Fruit fly (Drosophila melanogaster) whole organism, embryonic: ENCODE data around the gene Best3.

Experiments used
- ATbp ChIP-seq: fragments of 200-800 bp; sonication (Bioruptor generic); optimal IDR thresholded peaks from 2 replicates; lab custom pipeline; 2017; ENCODE audit warnings: missing biosample characterization, mild to moderate bottlenecking, missing genetic modification characterization, missing genetic modification reagents
- Abd-B ChIP-seq: fragments of 200-800 bp; sonication (Bioruptor generic); optimal IDR thresholded peaks from 2 replicates; lab custom pipeline; 2018; ENCODE audit warnings: missing biosample characterization, mild to moderate bottlenecking, missing genetic modification characterization, moderate library complexity
- Blimp-1 ChIP-seq: fragments of 200-800 bp; sonication (Bioruptor generic); optimal IDR thresholded peaks from 3 replicates; lab custom pipeline; 2018; ENCODE audit warnings: missing biosample characterization, missing genetic modification characterization, mild to moderate bottlenecking, moderate library complexity, missing genetic modification reagents
- CG10147 ChIP-seq: fragments of 200-800 bp; sonication (Bioruptor generic); optimal IDR thresholded peaks from 2 replicates; lab custom pipeline; 2019; ENCODE audit warnings: missing biosample characterization, mild to moderate bottlenecking, missing genetic modification characterization, moderate library complexity
- CG10959 ChIP-seq: fragments of 200-800 bp; sonication (Bioruptor generic); IDR thresholded peaks from 2 replicates; pipeline ENCODE4 v1.3.6; 2022; ENCODE audit warnings: missing biosample characterization, missing genetic modification characterization
- CG11247 ChIP-seq: fragments of 200-800 bp; sonication (Bioruptor generic); IDR thresholded peaks from 2 replicates; pipeline ENCODE4 v1.3.6; 2022; ENCODE audit warnings: missing biosample characterization, missing genetic modification characterization
- CG12659 ChIP-seq: fragments of 200-800 bp; sonication (Bioruptor generic); optimal IDR thresholded peaks from 3 replicates; lab custom pipeline; 2017; ENCODE audit warnings: mild to moderate bottlenecking, missing biosample characterization, missing genetic modification reagents, missing genetic modification characterization
- CG14965 ChIP-seq: fragments of 200-800 bp; sonication (Bioruptor generic); optimal IDR thresholded peaks from 2 replicates; lab custom pipeline; 2016; ENCODE audit warnings: missing biosample characterization, missing genetic modification characterization, borderline replicate concordance
- CG17912 ChIP-seq: fragments of 200-800 bp; sonication (Bioruptor generic); optimal IDR thresholded peaks from 2 replicates; lab custom pipeline; 2018; ENCODE audit warnings: missing biosample characterization, mild to moderate bottlenecking, missing genetic modification characterization
- CG2889 ChIP-seq: fragments of 200-800 bp; sonication (Bioruptor generic); IDR thresholded peaks from 3 replicates; pipeline ENCODE4 v1.3.6; 2022; ENCODE audit warnings: missing biosample characterization, missing genetic modification characterization
- CG30020 ChIP-seq: fragments of 200-800 bp; optimal IDR thresholded peaks from 2 replicates; lab custom pipeline; 2019; ENCODE audit warnings: missing biosample characterization, mild to moderate bottlenecking, missing genetic modification characterization, moderate library complexity
- CG31388 ChIP-seq: fragments of 200-800 bp; sonication (Bioruptor generic); optimal IDR thresholded peaks from 2 replicates; lab custom pipeline; 2016; ENCODE audit warnings: missing biosample characterization, missing genetic modification characterization
- CG32772 ChIP-seq: fragments of 200-800 bp; sonication (Bioruptor generic); IDR thresholded peaks from 2 replicates; pipeline ENCODE4 v1.3.6; 2022; ENCODE audit warnings: missing biosample characterization, missing genetic modification characterization
- CG3847 ChIP-seq: fragments of 200-800 bp; sonication (Bioruptor generic); IDR thresholded peaks from 2 replicates; pipeline ENCODE4 v1.3.6; 2022; ENCODE audit warnings: missing biosample characterization, missing genetic modification characterization
- CG4328 ChIP-seq: fragments of 200-800 bp; sonication (Bioruptor generic); optimal IDR thresholded peaks from 3 replicates; lab custom pipeline; 2017; ENCODE audit warnings: missing biosample characterization, missing genetic modification reagents, missing genetic modification characterization
- CG6254 ChIP-seq: fragments of 200-800 bp; sonication (Bioruptor generic); optimal IDR thresholded peaks from 3 replicates; lab custom pipeline; 2017; ENCODE audit warnings: mild to moderate bottlenecking, missing biosample characterization, missing genetic modification reagents, missing genetic modification characterization
- CG6272 ChIP-seq: fragments of 200-800 bp; sonication (Bioruptor generic); IDR thresholded peaks from 2 replicates; pipeline ENCODE4 v1.3.6; 2022; ENCODE audit warnings: missing biosample characterization, missing genetic modification characterization
- CG6689 ChIP-seq: fragments of 200-800 bp; sonication (Bioruptor generic); IDR thresholded peaks from 2 replicates; pipeline ENCODE4 v1.3.6; 2022; ENCODE audit warnings: missing biosample characterization, missing genetic modification characterization
- CG8089 ChIP-seq: fragments of 200-800 bp; sonication (Bioruptor generic); optimal IDR thresholded peaks from 3 replicates; lab custom pipeline; 2016; ENCODE audit warnings: missing biosample characterization, missing genetic modification characterization
- Elba2 ChIP-seq: fragments of 200-800 bp; sonication (Bioruptor generic); optimal IDR thresholded peaks from 3 replicates; lab custom pipeline; 2016; ENCODE audit warnings: missing biosample characterization, missing genetic modification characterization
- Fer3 ChIP-seq: fragments of 200-800 bp; sonication (Bioruptor generic); optimal IDR thresholded peaks from 2 replicates; lab custom pipeline; 2018; ENCODE audit warnings: missing biosample characterization, mild to moderate bottlenecking, missing genetic modification characterization, moderate library complexity
- MESR4 ChIP-seq: fragments of 200-800 bp; sonication (Bioruptor generic); optimal IDR thresholded peaks from 2 replicates; lab custom pipeline; 2018; ENCODE audit warnings: missing biosample characterization, mild to moderate bottlenecking, missing genetic modification characterization, moderate library complexity
- Max ChIP-seq: fragments of 200-800 bp; sonication (Bioruptor generic); optimal IDR thresholded peaks from 2 replicates; lab custom pipeline; 2016; ENCODE audit warnings: missing biosample characterization, mild to moderate bottlenecking, missing genetic modification characterization
- Nf-YC ChIP-seq: fragments of 200-800 bp; optimal IDR thresholded peaks from 3 replicates; lab custom pipeline; 2019; ENCODE audit warnings: missing biosample characterization, mild to moderate bottlenecking, missing genetic modification characterization, moderate library complexity
- NfI ChIP-seq: fragments of 200-800 bp; sonication (Bioruptor generic); optimal IDR thresholded peaks from 3 replicates; lab custom pipeline; 2018; ENCODE audit warnings: missing biosample characterization, mild to moderate bottlenecking, missing genetic modification characterization, moderate library complexity
- Oaz ChIP-seq: fragments of 200-800 bp; sonication (Bioruptor generic); IDR thresholded peaks from 2 replicates; pipeline ENCODE4 v1.3.6; 2022; ENCODE audit warnings: missing biosample characterization, missing genetic modification characterization
- Oli ChIP-seq: fragments of 200-800 bp; sonication (Bioruptor generic); optimal IDR thresholded peaks from 2 replicates; lab custom pipeline; 2018; ENCODE audit warnings: missing biosample characterization, mild to moderate bottlenecking, missing genetic modification characterization, moderate library complexity
- Sox100B ChIP-seq: fragments of 200-800 bp; sonication (Bioruptor generic); optimal IDR thresholded peaks from 3 replicates; lab custom pipeline; 2018; ENCODE audit warnings: missing biosample characterization, mild to moderate bottlenecking, missing genetic modification characterization
- TFAM ChIP-seq: fragments of 200-800 bp; sonication (Bioruptor generic); optimal IDR thresholded peaks from 2 replicates; lab custom pipeline; 2017; ENCODE audit warnings: missing biosample characterization, missing genetic modification characterization, inconsistent platforms
- Taf1 ChIP-seq: fragments of 200-800 bp; sonication (Bioruptor generic); IDR thresholded peaks from 2 replicates; pipeline ENCODE4 v1.3.6; 2022; ENCODE audit warnings: missing biosample characterization, missing genetic modification characterization
- Xbp1 ChIP-seq: fragments of 200-800 bp; sonication (Bioruptor generic); optimal IDR thresholded peaks from 3 replicates; lab custom pipeline; 2016; ENCODE audit warnings: missing biosample characterization, mild to moderate bottlenecking, missing genetic modification characterization
- ab ChIP-seq: fragments of 200-800 bp; sonication (Bioruptor generic); optimal IDR thresholded peaks from 2 replicates; lab custom pipeline; 2016; ENCODE audit warnings: missing biosample characterization, missing genetic modification characterization
- amos ChIP-seq: fragments of 200-800 bp; sonication (Bioruptor generic); IDR thresholded peaks from 2 replicates; pipeline ENCODE4 v1.3.6; 2022; ENCODE audit warnings: missing biosample characterization, missing genetic modification characterization; ENCODE audit not compliant: partially characterized antibody
- ara ChIP-seq: fragments of 200-800 bp; sonication (Bioruptor generic); IDR thresholded peaks from 2 replicates; pipeline ENCODE4 v1.3.6; 2022; ENCODE audit warnings: missing biosample characterization, missing genetic modification characterization
- bcd ChIP-seq: fragments of 200-800 bp; sonication (Bioruptor generic); optimal IDR thresholded peaks from 2 replicates; lab custom pipeline; 2017; ENCODE audit warnings: missing biosample characterization, mild to moderate bottlenecking, missing genetic modification characterization
- btn ChIP-seq: fragments of 200-800 bp; sonication (Bioruptor generic); optimal IDR thresholded peaks from 2 replicates; lab custom pipeline; 2016; ENCODE audit warnings: missing biosample characterization, missing genetic modification characterization
- chn ChIP-seq: fragments of 200-800 bp; sonication (Bioruptor generic); optimal IDR thresholded peaks from 2 replicates; lab custom pipeline; 2016; ENCODE audit warnings: missing biosample characterization, missing genetic modification characterization
- danr ChIP-seq: fragments of 200-800 bp; sonication (Bioruptor generic); IDR thresholded peaks from 2 replicates; pipeline ENCODE4 v1.3.6; 2022; ENCODE audit warnings: missing biosample characterization, missing genetic modification characterization
- disco-r ChIP-seq: fragments of 200-800 bp; sonication (Bioruptor generic); optimal IDR thresholded peaks from 2 replicates; lab custom pipeline; 2016; ENCODE audit warnings: missing biosample characterization, missing genetic modification characterization
- dysf ChIP-seq: fragments of 200-800 bp; sonication (Bioruptor generic); IDR thresholded peaks from 3 replicates; pipeline ENCODE4 v1.3.6; 2022; ENCODE audit warnings: missing biosample characterization, missing genetic modification characterization
- gsb ChIP-seq: fragments of 200-800 bp; sonication (Bioruptor generic); IDR thresholded peaks from 2 replicates; pipeline ENCODE4 v1.3.6; 2022; ENCODE audit warnings: missing biosample characterization, missing genetic modification characterization
- gsb-n ChIP-seq: fragments of 200-800 bp; sonication (Bioruptor generic); optimal IDR thresholded peaks from 3 replicates; lab custom pipeline; 2018; ENCODE audit warnings: missing biosample characterization, mild to moderate bottlenecking, missing genetic modification characterization
- insv ChIP-seq, 2 experiments: fragments of 200-800 bp; sonication (Bioruptor generic); optimal IDR thresholded peaks; 3 replicates each; lab custom pipeline; 2016 to 2018; ENCODE audit warnings: missing biosample characterization in 2 of 2, missing genetic modification characterization in 2 of 2
- ken ChIP-seq: fragments of 200-800 bp; sonication (Bioruptor generic); IDR thresholded peaks from 3 replicates; pipeline ENCODE4 v1.3.6; 2022; ENCODE audit warnings: missing biosample characterization, missing genetic modification characterization
- lov ChIP-seq, 2 experiments: fragments of 200-800 bp in 1 of 2; fragments of >200 bp in 1 of 2; sonication (Bioruptor generic) in 1 of 2; IDR thresholded peaks in 1 of 2; optimal IDR thresholded peaks in 1 of 2; 2 replicates in 1 of 2; 3 replicates in 1 of 2; pipeline versions ENCODE4 v1.3.6 to Lab custom; 2017 to 2022; ENCODE audit warnings: missing biosample characterization in 1 of 2, missing genetic modification characterization in 1 of 2
- nerfin-1 ChIP-seq: fragments of 200-800 bp; sonication (Bioruptor generic); optimal IDR thresholded peaks from 3 replicates; lab custom pipeline; 2019; ENCODE audit warnings: missing biosample characterization, mild to moderate bottlenecking, missing genetic modification characterization, moderate library complexity
- otp ChIP-seq: fragments of 200-800 bp; sonication (Bioruptor generic); IDR thresholded peaks from 3 replicates; pipeline ENCODE4, ENCODE4 v1.3.6; 2022; ENCODE audit warnings: missing biosample characterization, missing genetic modification characterization
- p53 ChIP-seq: fragments of 200-800 bp; sonication (Bioruptor generic); optimal IDR thresholded peaks from 2 replicates; lab custom pipeline; 2016; ENCODE audit warnings: missing biosample characterization, missing genetic modification characterization
- rib ChIP-seq: fragments of 200-800 bp; sonication (Bioruptor generic); IDR thresholded peaks from 2 replicates; pipeline ENCODE4 v1.3.6; 2022; ENCODE audit warnings: missing biosample characterization, missing genetic modification characterization
- slp2 ChIP-seq: fragments of 200-800 bp; sonication (Bioruptor generic); optimal IDR thresholded peaks from 2 replicates; lab custom pipeline; 2016; ENCODE audit warnings: missing biosample characterization, missing genetic modification characterization
- tin ChIP-seq: fragments of 200-800 bp; sonication (Bioruptor generic); optimal IDR thresholded peaks from 3 replicates; lab custom pipeline; 2016; ENCODE audit warnings: missing biosample characterization, missing genetic modification characterization

The Best3 gene

DNA sequence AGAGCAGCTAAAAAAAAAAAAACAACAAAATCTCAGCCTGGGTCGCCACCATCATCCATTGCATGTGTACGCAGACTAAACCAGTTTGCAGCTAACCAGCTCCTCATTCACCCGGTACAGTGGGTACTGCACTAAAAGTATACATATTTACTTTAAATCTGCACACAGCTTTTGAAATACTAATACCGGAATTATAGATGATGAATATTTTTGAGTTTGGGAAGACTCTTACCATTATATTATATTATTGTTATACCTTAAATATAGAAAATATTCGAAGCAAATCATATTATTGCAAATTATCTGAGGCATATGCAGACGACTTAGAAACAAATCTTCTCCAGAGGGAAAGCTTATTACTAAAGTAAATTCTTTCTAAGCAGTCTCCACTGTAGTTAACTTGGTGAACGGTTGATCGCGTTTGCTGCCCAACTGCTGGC lies 41.5 kb downstream of the Best3 start (continued):
- TF ChIP-seq dysf (peak; percentile 40; the same call in 1 of the 3 replicates), Oli (tag; lab: Kevin White, UChicago) (peak; percentile 67), CG14965 (GFP tag; lab: Kevin White, UChicago) (no peak), ken (GFP tag; lab: Robert Waterston, UW) (no peak), Max (GFP tag; lab: Kevin White, UChicago) (no peak), btn (GFP tag; lab: Kevin White, UChicago) (no peak), danr (no peak), amos (GFP tag; lab: Robert Waterston, UW) (no peak), CG6254 (GFP tag; lab: Kevin White, UChicago) (peak; percentile 66), CG2889 (no peak), gsb-n (tag; lab: Kevin White, UChicago) (peak; percentile 61), p53 (GFP tag; lab: Kevin White, UChicago) (no peak), CG6272 (GFP tag; lab: Robert Waterston, UW) (no peak), MESR4 (GFP tag; lab: Kevin White, UChicago) (no peak), disco-r (GFP tag; lab: Kevin White, UChicago) (no peak), otp (no peak), CG6689 (GFP tag; lab: Robert Waterston, UW) (peak; percentile 49), Oaz (GFP tag; lab: Robert Waterston, UW) (peak; percentile 45; the same call in 1 of the 2 replicates), bcd (GFP tag; lab: Kevin White, UChicago) (peak; percentile 27), Xbp1 (peak; percentile 64), Fer3 (tag; lab: Kevin White, UChicago) (no peak), CG17912 (no peak), CG10147 (GFP tag; lab: Kevin White, UChicago) (peak; percentile 3), nerfin-1 (peak; percentile 37), TFAM (GFP tag; lab: Kevin White, UChicago) (no peak), Sox100B (peak; percentile 64), Elba2 (GFP tag; lab: Kevin White, UChicago) (no peak), Nf-YC (tag; lab: Kevin White, UChicago) (peak; percentile 10), gsb (GFP tag; lab: Robert Waterston, UW) (no peak), ab (GFP tag; lab: Kevin White, UChicago) (no peak), CG12659 (GFP tag; lab: Kevin White, UChicago) (peak; percentile 32), NfI (GFP tag; lab: Kevin White, UChicago) (peak; percentile 46), tin (GFP tag; lab: Kevin White, UChicago) (peak; percentile 30), CG32772 (GFP tag; lab: Robert Waterston, UW) (0 out of 2 replicates have a peak, but pooled peaks have one; percentile 33), Abd-B (peak; percentile 59), CG30020 (tag; lab: Kevin White, UChicago) (peak; percentile 44), rib (GFP tag; lab: Robert Waterston, UW) (no peak), CG11247 (GFP tag; lab: Robert Waterston, UW) (0 out of 2 replicates have a peak, but pooled peaks have one; percentile 29), Taf1 (GFP tag; lab: Robert Waterston, UW) (no peak), lov (optimal IDR thresholded peaks at IDR 0.05; lab: Kevin White, UChicago) (no peak), lov (GFP tag; IDR thresholded peaks at IDR 0.05; lab: Robert Waterston, UW) (no peak), insv (GFP tag; optimal IDR thresholded peaks at IDR 0.05; lab: Kevin White, UChicago) (no peak), CG31388 (GFP tag; lab: Kevin White, UChicago) (no peak), ATbp (peak; percentile 13), slp2 (GFP tag; lab: Kevin White, UChicago) (no peak), Blimp-1 (peak; percentile 73), CG10959 (GFP tag; lab: Robert Waterston, UW) (peak; percentile 55), CG8089 (GFP tag; lab: Kevin White, UChicago) (no peak), CG4328 (peak; percentile 6), ara (peak; percentile 70), chn (GFP tag; lab: Kevin White, UChicago) (no peak), CG3847 (GFP tag; lab: Robert Waterston, UW) (0 out of 2 replicates have a peak, but pooled peaks have one; percentile 26)
